Worm (Caenorhabditis elegans) whole organism, L4/young adult: ENCODE data around the gene R13A5.7.

Experiments
- dao-5 ChIP-seq: sonication (generic microtip); optimal IDR thresholded peaks from 2 replicates; lab custom pipeline; 2016; ENCODE audit warnings: missing genotype, missing genetic modification characterization, moderate library complexity, missing compliant biosample characterization
- him-1 ChIP-seq: sonication (generic microtip); optimal IDR thresholded peaks from 2 replicates; lab custom pipeline; 2016; ENCODE audit warnings: missing genotype, missing genetic modification reagents, missing genetic modification characterization, missing compliant biosample characterization

- TF ChIP-seq him-1: no peak
- no peak for TF ChIP-seq dao-5 (tag; lab: Kevin White, UChicago)
These were observed 9.4 kb upstream of the R13A5.7 start, which contains the start of gene mfsd-6 for ce11 chrIII:7579324-7579723.
